Worm (Caenorhabditis elegans): Measurements from ENCODE around the gene gtap-1.

DNA sequence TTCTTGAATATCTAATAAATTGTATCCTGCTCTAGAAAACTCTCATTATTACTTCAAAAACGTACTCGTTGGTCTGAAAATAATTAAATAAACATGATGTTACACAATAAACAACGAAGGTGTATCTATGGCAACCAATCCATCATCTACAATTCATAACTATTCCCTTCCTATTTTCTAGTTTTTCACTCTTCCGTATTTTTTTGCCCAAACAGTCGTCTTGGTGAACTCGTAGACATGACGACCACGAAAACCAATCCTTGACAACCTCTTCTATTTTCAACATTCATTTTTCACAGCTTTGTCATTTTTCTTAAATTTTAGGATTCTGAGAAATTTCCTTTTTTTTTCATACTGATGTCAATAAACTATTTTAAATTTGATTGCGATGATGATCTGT, 44.2 kb downstream of the gtap-1 start, which contains the start of gene K05F1.13:
- no peak for TF ChIP-seq tbx-2 (tag; optimal IDR thresholded peaks at IDR 0.05)
- no peak for TF ChIP-seq zag-1 (tag; optimal IDR thresholded peaks at IDR 0.05)
- no peak for TF ChIP-seq egl-27 (tag; optimal IDR thresholded peaks at IDR 0.05)
- TF ChIP-seq ama-1 (optimal IDR thresholded peaks at IDR 0.05): no peak
- TF ChIP-seq nhr-76 (tag; optimal IDR thresholded peaks at IDR 0.05): no peak
- TF ChIP-seq sptf-1 (tag; optimal IDR thresholded peaks at IDR 0.05): no peak
- TF ChIP-seq unc-86 (tag; optimal IDR thresholded peaks at IDR 0.05): no peak
- TF ChIP-seq irx-1 (tag; optimal IDR thresholded peaks at IDR 0.05): no peak

All from whole organism, L1 larva.